Worm (Caenorhabditis elegans) whole organism, L3 larva: ENCODE measurements around the gene par-5.

Experiments
- R02D3.7 ChIP-seq: fragments of 150-350 bp; optimal IDR thresholded peaks from 2 replicates; lab custom pipeline; 2014; ENCODE audit warnings: missing biosample characterization, missing genetic modification characterization
- ZK546.5 ChIP-seq: sonication (generic microtip); optimal IDR thresholded peaks from 2 replicates; lab custom pipeline; 2017; ENCODE audit warnings: missing biosample characterization, missing genetic modification characterization
- ama-1 ChIP-seq: fragments of 150-350 bp; optimal IDR thresholded peaks from 2 replicates; lab custom pipeline; 2018
- ceh-16 ChIP-seq: sonication (generic microtip); optimal IDR thresholded peaks from 2 replicates; lab custom pipeline; 2017; ENCODE audit warnings: missing biosample characterization, missing genetic modification characterization
- ceh-28 ChIP-seq: fragments of 150-350 bp; optimal IDR thresholded peaks from 2 replicates; lab custom pipeline; 2014; ENCODE audit warnings: missing biosample characterization, missing genetic modification reagents, missing genetic modification characterization
- ceh-82 ChIP-seq: fragments of 150-350 bp; optimal IDR thresholded peaks from 2 replicates; lab custom pipeline; 2014; ENCODE audit warnings: missing biosample characterization, missing genetic modification characterization
- daf-12 ChIP-seq: fragments of 150-350 bp; optimal IDR thresholded peaks from 2 replicates; lab custom pipeline; 2014; ENCODE audit warnings: missing biosample characterization, missing genetic modification reagents, missing genetic modification characterization
- egl-27 ChIP-seq: sonication (generic microtip); optimal IDR thresholded peaks from 4 replicates; lab custom pipeline; 2017; ENCODE audit warnings: missing biosample characterization, missing genetic modification reagents, missing genetic modification characterization
- egl-5 ChIP-seq: fragments of 150-350 bp; optimal IDR thresholded peaks from 2 replicates; lab custom pipeline; 2017; ENCODE audit warnings: missing biosample characterization, missing genetic modification reagents, missing genetic modification characterization, inconsistent platforms
- elt-1 ChIP-seq: fragments of 150-350 bp; optimal IDR thresholded peaks from 2 replicates; lab custom pipeline; 2014; ENCODE audit warnings: missing biosample characterization, missing genetic modification characterization
- eor-1 ChIP-seq, 2 experiments: fragments of 150-350 bp; optimal IDR thresholded peaks; 2 replicates each; lab custom pipeline; 2014 to 2018; ENCODE audit warnings: missing biosample characterization in 2 of 2, missing genetic modification characterization in 2 of 2
- fkh-10 ChIP-seq: sonication (generic microtip); optimal IDR thresholded peaks from 2 replicates; lab custom pipeline; 2017; ENCODE audit warnings: missing biosample characterization, missing genetic modification reagents, missing genetic modification characterization
- fos-1 ChIP-seq: fragments of 150-350 bp; optimal IDR thresholded peaks from 2 replicates; lab custom pipeline; 2014; ENCODE audit warnings: missing biosample characterization, missing genetic modification characterization
- hmg-11 ChIP-seq: sonication (generic microtip); optimal IDR thresholded peaks from 2 replicates; lab custom pipeline; 2016; ENCODE audit warnings: missing genetic modification characterization, missing compliant biosample characterization
- jun-1 ChIP-seq: fragments of 150-350 bp; optimal IDR thresholded peaks from 2 replicates; lab custom pipeline; 2014; ENCODE audit warnings: missing biosample characterization, missing genetic modification reagents, missing genetic modification characterization
- lin-15B ChIP-seq: fragments of 150-350 bp; optimal IDR thresholded peaks from 2 replicates; lab custom pipeline; 2014; ENCODE audit warnings: missing biosample characterization, missing genetic modification characterization
- lin-39 ChIP-seq: fragments of 150-350 bp; optimal IDR thresholded peaks from 2 replicates; lab custom pipeline; 2018; ENCODE audit warnings: missing biosample characterization, missing genetic modification reagents, missing genetic modification characterization
- lsy-12 ChIP-seq: sonication (generic microtip); optimal IDR thresholded peaks from 2 replicates; lab custom pipeline; 2016; ENCODE audit warnings: mild to moderate bottlenecking, missing genetic modification characterization, missing compliant biosample characterization
- mdl-1 ChIP-seq: fragments of 150-350 bp; optimal IDR thresholded peaks from 2 replicates; lab custom pipeline; 2014; ENCODE audit warnings: missing biosample characterization, missing genetic modification characterization
- mml-1 ChIP-seq: fragments of 150-350 bp; sonication (generic microtip); optimal IDR thresholded peaks from 3 replicates; lab custom pipeline; 2014; ENCODE audit warnings: missing biosample characterization, missing genetic modification characterization
- nfya-1 ChIP-seq: sonication (generic microtip); optimal IDR thresholded peaks from 2 replicates; lab custom pipeline; 2017; ENCODE audit warnings: missing genetic modification characterization, mild to moderate bottlenecking, missing compliant biosample characterization, antibody characterized with exemption, moderate library complexity; ENCODE audit not compliant: insufficient read depth
- nhr-23 ChIP-seq: fragments of 150-350 bp; optimal IDR thresholded peaks from 2 replicates; lab custom pipeline; 2014; ENCODE audit warnings: missing biosample characterization, missing genetic modification reagents, missing genetic modification characterization
- nhr-28 ChIP-seq: fragments of 150-350 bp; optimal IDR thresholded peaks from 2 replicates; lab custom pipeline; 2014; ENCODE audit warnings: missing biosample characterization, missing genetic modification characterization
- nhr-67 ChIP-seq: fragments of 150-350 bp; optimal IDR thresholded peaks from 2 replicates; lab custom pipeline; 2014; ENCODE audit warnings: missing biosample characterization, missing genetic modification characterization
- nhr-76 ChIP-seq: fragments of 150-350 bp; sonication (generic microtip); optimal IDR thresholded peaks from 5 replicates; lab custom pipeline; 2014; ENCODE audit warnings: missing biosample characterization, missing genetic modification characterization
- nhr-77 ChIP-seq: fragments of 150-350 bp; optimal IDR thresholded peaks from 2 replicates; lab custom pipeline; 2014; ENCODE audit warnings: missing biosample characterization, missing genetic modification characterization
- pha-4 ChIP-seq: fragments of 150-350 bp; optimal IDR thresholded peaks from 2 replicates; lab custom pipeline; 2014; ENCODE audit warnings: missing biosample characterization, missing genetic modification reagents, missing genetic modification characterization
- pqm-1 ChIP-seq: fragments of 150-350 bp; optimal IDR thresholded peaks from 2 replicates; lab custom pipeline; 2017; ENCODE audit warnings: missing biosample characterization, missing genetic modification characterization, inconsistent platforms
- sea-2 ChIP-seq: fragments of 150-350 bp; sonication (generic microtip); optimal IDR thresholded peaks from 4 replicates; lab custom pipeline; 2014; ENCODE audit warnings: missing biosample characterization, missing genetic modification reagents, missing genetic modification characterization
- skn-1 ChIP-seq: fragments of 150-350 bp; optimal IDR thresholded peaks from 2 replicates; lab custom pipeline; 2014; ENCODE audit warnings: missing biosample characterization, missing genetic modification characterization
- snpc-4 ChIP-seq: fragments of 150-350 bp; optimal IDR thresholded peaks from 2 replicates; lab custom pipeline; 2014; ENCODE audit warnings: missing biosample characterization, missing genetic modification characterization
- unc-39 ChIP-seq: sonication (generic microtip); optimal IDR thresholded peaks from 4 replicates; lab custom pipeline; 2017; ENCODE audit warnings: missing biosample characterization, missing genetic modification characterization
- unc-62 ChIP-seq: fragments of 150-350 bp; sonication (generic microtip); optimal IDR thresholded peaks from 4 replicates; lab custom pipeline; 2014; ENCODE audit warnings: missing biosample characterization, missing genetic modification reagents, missing genetic modification characterization
- ztf-11 ChIP-seq: fragments of 150-350 bp; optimal IDR thresholded peaks from 2 replicates; lab custom pipeline; 2014; ENCODE audit warnings: missing biosample characterization, missing genetic modification characterization
- ztf-4 ChIP-seq: fragments of 150-350 bp; optimal IDR thresholded peaks from 2 replicates; lab custom pipeline; 2014; ENCODE audit warnings: missing biosample characterization, missing genetic modification characterization

The par-5 gene

ce11 chrIV:11801078-11801477 lies 20.6 kb downstream of the par-5 start, which contains the start of gene dyf-18:
TSS of gene dyf-18 (minus strand) at chrIV:11801178.
- no peak for TF ChIP-seq sea-2 (GFP tag; lab: Kevin White, UChicago)
- TF ChIP-seq eor-1 (tag; optimal IDR thresholded peaks at IDR 0.05; lab: Kevin White, UChicago) = no peak
- no peak for TF ChIP-seq nhr-77 (tag; lab: Kevin White, UChicago)
- no peak for TF ChIP-seq R02D3.7 (tag; lab: Kevin White, UChicago)

- TF ChIP-seq fos-1 (tag; lab: Kevin White, UChicago) = no peak
- no peak for TF ChIP-seq ceh-16 (tag; lab: Kevin White, UChicago)
- no peak for TF ChIP-seq skn-1 (tag; lab: Kevin White, UChicago)
- peak; percentile 69 for TF ChIP-seq egl-5 (tag; lab: Kevin White, UChicago)
- TF ChIP-seq pqm-1 (tag; lab: Kevin White, UChicago) = no peak
Measured at ce11 chrIV:11799240-11799639, 22.5 kb downstream of the par-5 start.

ce11 chrIV:11796818-11797217 lies 24.9 kb downstream of the par-5 start:
- TF ChIP-seq nhr-28 (tag; lab: Kevin White, UChicago) (no peak), fkh-10 (peak; percentile 75), nhr-23 (tag; lab: Kevin White, UChicago) (no peak), hmg-11 (tag; lab: Kevin White, UChicago) (no peak), egl-27 (tag; lab: Kevin White, UChicago) (no peak)

- no peak for TF ChIP-seq ama-1
- no peak for TF ChIP-seq nhr-67
- no peak for TF ChIP-seq ceh-82 (tag; lab: Kevin White, UChicago)
- no peak for TF ChIP-seq elt-1 (tag; lab: Kevin White, UChicago)
Measured at ce11 chrIV:11795964-11796363, 25.8 kb downstream of the par-5 start.

ce11 chrIV:11793170-11793569 lies 28.6 kb downstream of the par-5 start:
- TF ChIP-seq pha-4 (tag; lab: Kevin White, UChicago) = no peak
- no peak for TF ChIP-seq unc-62 (GFP tag; lab: Kevin White, UChicago)
- no peak for TF ChIP-seq ceh-16 (tag; lab: Kevin White, UChicago)
- TF ChIP-seq egl-5 (tag; lab: Kevin White, UChicago) = no peak
- no peak for TF ChIP-seq R02D3.7 (tag; lab: Kevin White, UChicago)
- TF ChIP-seq nhr-76 (tag; lab: Kevin White, UChicago) = no peak
- TF ChIP-seq pqm-1 (tag; lab: Kevin White, UChicago) = no peak
- TF ChIP-seq jun-1 (tag; lab: Kevin White, UChicago) = no peak
- TF ChIP-seq sea-2 (GFP tag; lab: Kevin White, UChicago) = no peak
- no peak for TF ChIP-seq egl-27 (tag; lab: Kevin White, UChicago)
- no peak for TF ChIP-seq ztf-11 (tag; lab: Kevin White, UChicago)
- TF ChIP-seq skn-1 (tag; lab: Kevin White, UChicago) = no peak
- no peak for TF ChIP-seq nhr-67
- no peak for TF ChIP-seq lin-15B (tag; lab: Kevin White, UChicago)
- TF ChIP-seq unc-39 (tag; lab: Kevin White, UChicago) = no peak
- no peak for TF ChIP-seq ZK546.5
- TF ChIP-seq elt-1 (tag; lab: Kevin White, UChicago) = no peak
- TF ChIP-seq ztf-4 (tag; lab: Kevin White, UChicago) = no peak
- no peak for TF ChIP-seq snpc-4 (tag; lab: Kevin White, UChicago)
- no peak for TF ChIP-seq ceh-28 (tag; lab: Kevin White, UChicago)
- TF ChIP-seq eor-1 (tag; optimal IDR thresholded peaks at IDR 0.05; lab: Kevin White, UChicago) = no peak
- peak; percentile 76 for TF ChIP-seq nfya-1 (tag; lab: Kevin White, UChicago)
- TF ChIP-seq lin-39 (tag; lab: Kevin White, UChicago) = peak; percentile 67
- TF ChIP-seq lsy-12 (tag; lab: Kevin White, UChicago) = no peak
- no peak for TF ChIP-seq daf-12 (tag; lab: Kevin White, UChicago)
- TF ChIP-seq fos-1 (tag; lab: Kevin White, UChicago) = no peak
- TF ChIP-seq fkh-10 = peak; percentile 32
- no peak for TF ChIP-seq nhr-28 (tag; lab: Kevin White, UChicago)
- no peak for TF ChIP-seq mml-1 (tag; lab: Kevin White, UChicago)
- peak; percentile 16 for TF ChIP-seq hmg-11 (tag; lab: Kevin White, UChicago)
- TF ChIP-seq mdl-1 (tag; lab: Kevin White, UChicago) = no peak
